Worm (Caenorhabditis elegans): ENCODE results near the gene srh-119.
"Not testable (repeated sequence)": the region's sequence is repeated elsewhere in the genome, so short reads cannot be mapped to it uniquely, and the experiment has no call there.

The srh-119 gene

DNA sequence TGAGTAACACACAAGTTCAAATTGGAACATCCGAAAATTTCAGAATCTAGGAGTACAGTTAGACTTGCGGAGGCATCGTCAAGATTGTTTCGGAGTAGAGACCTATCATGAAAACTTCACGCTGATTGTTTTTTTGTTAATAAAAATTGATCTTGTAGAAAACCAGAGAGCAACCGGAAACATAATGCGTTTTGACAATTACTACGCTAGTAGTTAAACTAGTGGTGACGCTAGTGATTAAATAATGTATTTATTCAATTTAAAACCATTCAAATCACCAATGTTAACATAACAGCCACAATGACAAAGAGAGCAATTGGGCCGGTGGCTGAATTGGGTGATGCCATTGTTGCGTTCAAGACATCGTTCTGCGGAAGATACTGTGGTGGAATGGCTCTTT is 47.5 kb downstream of the srh-119 start, which contains the start of gene F49H6.17:
F49H6.17 (plus strand) TSS at position 301 of the 400 bp plus-strand sequence.
- TF ChIP-seq lin-26 (GFP tag; IDR thresholded peaks at IDR 0.05) (no peak), hsf-1 (GFP tag; IDR thresholded peaks at IDR 0.05) (no peak), die-1 (tag; optimal IDR thresholded peaks at IDR 0.05) (no peak), ama-1 (optimal IDR thresholded peaks at IDR 0.05) (no peak), ama-1 (GFP tag; optimal IDR thresholded peaks at IDR 0.05) (no peak), hmg-1.2 (GFP tag; IDR thresholded peaks at IDR 0.05) (no peak), ztf-6 (GFP tag; IDR thresholded peaks at IDR 0.05) (no peak), Y56A3A.18 (GFP tag; IDR thresholded peaks at IDR 0.05) (no peak), F22D6.2 (tag; optimal IDR thresholded peaks at IDR 0.05) (no peak), dpff-1 (tag; optimal IDR thresholded peaks at IDR 0.05) (no peak), unc-130 (GFP tag; optimal IDR thresholded peaks at IDR 0.05) (no peak), F52B5.7 (tag; optimal IDR thresholded peaks at IDR 0.05) (no peak)

DNA sequence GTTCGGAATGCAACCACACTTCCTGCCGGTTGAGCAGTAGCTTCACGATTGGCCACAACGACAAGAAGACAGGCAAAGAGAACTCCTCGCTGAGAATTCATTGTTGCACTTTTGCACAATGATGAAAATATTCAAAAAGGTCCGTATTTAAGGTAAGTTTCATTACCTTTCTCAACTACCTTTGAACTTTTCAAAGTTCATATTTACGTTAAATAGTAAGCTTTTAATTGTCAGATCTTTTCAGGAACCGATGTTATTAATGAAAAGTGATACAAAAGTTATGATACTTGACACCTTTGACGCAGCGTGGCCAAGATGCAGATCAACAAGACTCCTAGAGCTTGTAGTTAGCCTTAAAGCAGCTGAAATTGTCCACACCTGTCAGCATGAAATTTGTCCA is 49.1 kb downstream of the srh-119 start, which contains the start of gene F49H6.12:
F49H6.12 (minus strand) TSS at position 101 of the 400 bp plus-strand sequence.
- TF ChIP-seq ekl-4 (GFP tag; IDR thresholded peaks at IDR 0.05) (no peak), B0035.1 (tag; optimal IDR thresholded peaks at IDR 0.05) (no peak), bed-2 (GFP tag; IDR thresholded peaks at IDR 0.05) (no peak), K12H6.12 (tag; optimal IDR thresholded peaks at IDR 0.05) (no peak), madf-3 (GFP tag; IDR thresholded peaks at IDR 0.05) (no peak), F37B4.10 (GFP tag; IDR thresholded peaks at IDR 0.05) (no peak), ceh-58 (GFP tag; IDR thresholded peaks at IDR 0.05) (no peak), Y56A3A.18 (GFP tag; IDR thresholded peaks at IDR 0.05) (no peak), egl-44 (GFP tag; IDR thresholded peaks at IDR 0.05) (no peak), nfyb-1 (GFP tag; IDR thresholded peaks at IDR 0.05) (no peak), Y95B8A.8 (GFP tag; IDR thresholded peaks at IDR 0.05) (no peak), snpc-3.4 (tag; optimal IDR thresholded peaks at IDR 0.05) (no peak), aptf-3 (GFP tag; IDR thresholded peaks at IDR 0.05) (no peak), athp-1 (tag; optimal IDR thresholded peaks at IDR 0.05) (no peak), ztf-25 (GFP tag; IDR thresholded peaks at IDR 0.05) (no peak), B0261.1 (tag; optimal IDR thresholded peaks at IDR 0.05) (no peak), lin-26 (GFP tag; IDR thresholded peaks at IDR 0.05) (no peak), hlh-26 (GFP tag; conservative IDR thresholded peaks at IDR 0.05) (no peak), F55B11.4 (tag; optimal IDR thresholded peaks at IDR 0.05; ENCODE audit: borderline replicate concordance, insufficient read depth) (no peak)

DNA sequence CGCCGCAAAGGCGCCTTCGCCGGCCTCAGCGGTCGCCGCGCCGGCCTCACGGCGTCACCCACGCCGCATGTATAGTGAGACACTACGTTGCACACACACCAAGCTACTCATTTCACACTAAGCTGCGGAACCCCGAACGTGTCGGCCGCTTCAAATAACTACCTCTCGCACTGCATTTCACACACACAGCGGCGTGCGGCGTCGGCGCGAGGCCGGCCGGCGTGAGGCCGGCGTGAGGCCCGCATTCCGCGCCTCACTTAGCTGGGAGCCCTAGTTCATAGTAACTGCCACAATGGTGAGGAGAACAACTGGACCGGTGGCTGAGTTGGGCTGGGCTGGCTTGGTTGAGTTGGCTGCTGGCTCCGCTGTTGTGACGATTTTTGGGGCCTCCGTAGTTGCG is 49.9 kb downstream of the srh-119 start:
- TF ChIP-seq dox-1 (GFP tag; IDR thresholded peaks at IDR 0.05) (peak; percentile 39; the same call in 1 of the 2 replicates), snpc-4 (tag; optimal IDR thresholded peaks at IDR 0.05) (peak in 1 of 4 experiments; percentile 59), pbrm-1 (GFP tag; IDR thresholded peaks at IDR 0.05) (0 out of 2 replicates have a peak, but pooled peaks have one; percentile 20), lin-26 (GFP tag; IDR thresholded peaks at IDR 0.05) (0 out of 2 replicates have a peak, but pooled peaks have one; percentile 36), nfyb-1 (GFP tag; IDR thresholded peaks at IDR 0.05) (0 out of 2 replicates have a peak, but pooled peaks have one; percentile 39), zfh-2 (GFP tag; conservative IDR thresholded peaks at IDR 0.05) (peak; percentile 90), egrh-3 (GFP tag; IDR thresholded peaks at IDR 0.05) (peak; percentile 74; the same call in 1 of the 2 replicates), ceh-91 (GFP tag; IDR thresholded peaks at IDR 0.05) (0 out of 2 replicates have a peak, but pooled peaks have one; percentile 15)
- not testable (repeated sequence) for TF ChIP-seq snpc-4 (GFP tag; optimal IDR thresholded peaks at IDR 0.05)
